Fruit fly (Drosophila melanogaster): ENCODE measurements around the gene CG15386.

CG15386 gene

DNA sequence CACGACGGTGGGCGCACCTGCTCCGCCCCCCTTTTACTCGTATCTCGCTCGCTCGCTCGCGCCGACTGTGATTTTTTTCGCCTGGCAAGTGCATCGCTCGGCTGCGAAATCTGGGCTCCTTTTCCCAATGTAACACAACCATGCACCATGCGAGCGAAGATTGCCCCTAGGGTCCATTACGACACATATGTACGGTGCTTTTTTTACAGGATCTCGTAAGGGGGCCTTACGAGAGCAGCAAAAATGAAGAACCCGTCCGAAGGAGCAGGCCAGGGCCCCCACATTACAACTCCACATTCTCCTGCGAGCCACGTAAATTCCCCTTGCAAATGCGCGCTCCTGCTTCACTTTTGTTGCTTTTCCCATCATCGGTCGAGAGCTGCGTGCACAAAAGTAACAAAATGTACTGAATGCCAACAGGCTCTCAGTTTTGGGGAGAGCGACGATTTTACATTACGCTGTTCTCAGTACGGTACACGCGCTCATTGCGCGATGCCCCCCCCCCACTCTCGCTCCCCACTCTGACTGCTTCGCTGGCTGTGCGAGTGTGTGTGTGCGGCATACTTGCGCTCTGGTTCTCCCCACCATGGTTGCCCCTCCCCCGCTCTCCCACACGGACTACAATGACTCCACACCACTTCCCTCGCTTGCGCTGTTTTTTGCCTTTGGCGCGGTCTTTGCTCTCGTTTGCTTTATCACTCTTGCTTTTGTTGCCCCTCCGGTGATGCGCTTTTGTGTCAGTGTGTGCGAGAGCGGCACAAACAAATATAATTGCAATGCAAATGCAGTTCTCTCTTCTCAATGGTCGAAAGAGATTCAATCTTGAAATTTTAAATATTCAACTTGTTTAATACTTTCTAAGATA, 14.0 kb downstream of the CG15386 start (continued):
- peak; percentile 55 for TF ChIP-seq CG12769 (tag; optimal IDR thresholded peaks at IDR 0.05)
- TF ChIP-seq schlank (tag; optimal IDR thresholded peaks at IDR 0.05) = no peak
- TF ChIP-seq CG8359 (GFP tag; optimal IDR thresholded peaks at IDR 0.05; ENCODE audit: borderline replicate concordance) = no peak
- peak; percentile 70 for TF ChIP-seq sqz (GFP tag; optimal IDR thresholded peaks at IDR 0.05)
- no peak for TF ChIP-seq CG12219 (GFP tag; optimal IDR thresholded peaks at IDR 0.05)
- TF ChIP-seq Hsf (GFP tag; optimal IDR thresholded peaks at IDR 0.05) = no peak
- TF ChIP-seq CG12071 (GFP tag; optimal IDR thresholded peaks at IDR 0.05) = peak; percentile 1
- TF ChIP-seq odd (GFP tag; optimal IDR thresholded peaks at IDR 0.05) = no peak
- TF ChIP-seq GATAe (GFP tag; conservative IDR thresholded peaks at IDR 0.05) = no peak
- no peak for TF ChIP-seq NfI (GFP tag; optimal IDR thresholded peaks at IDR 0.05)
- no peak for TF ChIP-seq gem (tag; optimal IDR thresholded peaks at IDR 0.05)
- no peak for TF ChIP-seq CG30020 (tag; optimal IDR thresholded peaks at IDR 0.05)
- TF ChIP-seq chn (GFP tag; optimal IDR thresholded peaks at IDR 0.05) = no peak
- TF ChIP-seq lola (GFP tag; optimal IDR thresholded peaks at IDR 0.05) = no peak
- TF ChIP-seq CG4282 (GFP tag; optimal IDR thresholded peaks at IDR 0.05) = no peak
- no peak for TF ChIP-seq CG17912 (GFP tag; optimal IDR thresholded peaks at IDR 0.05)
- TF ChIP-seq sr (GFP tag; IDR thresholded peaks at IDR 0.05) = 0 out of 3 replicates have a peak, but pooled peaks have one; percentile 25
- TF ChIP-seq cas (GFP tag; IDR thresholded peaks at IDR 0.05) = no peak
- TF ChIP-seq CG9215 (GFP tag; IDR thresholded peaks at IDR 0.05) = 0 out of 2 replicates have a peak, but pooled peaks have one; percentile 11
- TF ChIP-seq CG11560 (tag; IDR thresholded peaks at IDR 0.05) = no peak
- 0 out of 2 replicates have a peak, but pooled peaks have one; percentile 20 for TF ChIP-seq CG6272 (GFP tag; IDR thresholded peaks at IDR 0.05)
- TF ChIP-seq CG14667 (GFP tag; IDR thresholded peaks at IDR 0.05) = no peak
- no peak for TF ChIP-seq Ets97D (GFP tag; optimal IDR thresholded peaks at IDR 0.05)
- TF ChIP-seq H15 (GFP tag; IDR thresholded peaks at IDR 0.05) = 0 out of 3 replicates have a peak, but pooled peaks have one; percentile 10
- peak; percentile 22; the same call in 1 of the 2 replicates for TF ChIP-seq MBD-R2 (GFP tag; IDR thresholded peaks at IDR 0.05)
- no peak for TF ChIP-seq Asciz (GFP tag; optimal IDR thresholded peaks at IDR 0.05)
- TF ChIP-seq slp2 (GFP tag; optimal IDR thresholded peaks at IDR 0.05) = no peak
- no peak for TF ChIP-seq zfh2 (GFP tag; optimal IDR thresholded peaks at IDR 0.05)
- TF ChIP-seq Stat92E (GFP tag; optimal IDR thresholded peaks at IDR 0.05) = no peak
- TF ChIP-seq eyg (GFP tag; optimal IDR thresholded peaks at IDR 0.05) = no peak
- no peak for TF ChIP-seq klu (GFP tag; IDR thresholded peaks at IDR 0.05)
- TF ChIP-seq Doc3 (GFP tag; IDR thresholded peaks at IDR 0.05; ENCODE audit: partially characterized antibody) = no peak
- peak; percentile 13; the same call in 2 of the 3 replicates for TF ChIP-seq dysf (GFP tag; IDR thresholded peaks at IDR 0.05)
- TF ChIP-seq caup (GFP tag; optimal IDR thresholded peaks at IDR 0.05; ENCODE audit: severe bottlenecking) = peak; percentile 21
- peak; percentile 8 for TF ChIP-seq CG11723 (GFP tag; optimal IDR thresholded peaks at IDR 0.05)
- peak; percentile 32; the same call in 1 of the 3 replicates for TF ChIP-seq CG34224 (GFP tag; IDR thresholded peaks at IDR 0.05; ENCODE audit: partially characterized antibody)
- no peak for TF ChIP-seq en (GFP tag; optimal IDR thresholded peaks at IDR 0.05)
- no peak for TF ChIP-seq CG17612 (GFP tag; IDR thresholded peaks at IDR 0.05)
- no peak for TF ChIP-seq ERR (GFP tag; optimal IDR thresholded peaks at IDR 0.05)
- TF ChIP-seq Trl (optimal IDR thresholded peaks at IDR 0.05) = peak; percentile 62 to 69
- no peak for TF ChIP-seq Trl (GFP tag; optimal IDR thresholded peaks at IDR 0.05)
- no peak for TF ChIP-seq salm (tag; optimal IDR thresholded peaks at IDR 0.05)
- no peak for TF ChIP-seq HmgZ (tag; optimal IDR thresholded peaks at IDR 0.05)
- no peak for TF ChIP-seq nerfin-1 (tag; optimal IDR thresholded peaks at IDR 0.05)
- TF ChIP-seq Awh (GFP tag; IDR thresholded peaks at IDR 0.05) = 0 out of 2 replicates have a peak, but pooled peaks have one; percentile 8
- TF ChIP-seq CG4328 (GFP tag; optimal IDR thresholded peaks at IDR 0.05) = no peak
- no peak for TF ChIP-seq br (optimal IDR thresholded peaks at IDR 0.05)
- no peak for TF ChIP-seq Chrac-16 (GFP tag; optimal IDR thresholded peaks at IDR 0.05)
- TF ChIP-seq CG13424 (tag; optimal IDR thresholded peaks at IDR 0.05) = no peak

All from whole organism, embryonic.